Worm (Caenorhabditis elegans): ENCODE results near the gene M176.9.

The M176.9 gene

DNA sequence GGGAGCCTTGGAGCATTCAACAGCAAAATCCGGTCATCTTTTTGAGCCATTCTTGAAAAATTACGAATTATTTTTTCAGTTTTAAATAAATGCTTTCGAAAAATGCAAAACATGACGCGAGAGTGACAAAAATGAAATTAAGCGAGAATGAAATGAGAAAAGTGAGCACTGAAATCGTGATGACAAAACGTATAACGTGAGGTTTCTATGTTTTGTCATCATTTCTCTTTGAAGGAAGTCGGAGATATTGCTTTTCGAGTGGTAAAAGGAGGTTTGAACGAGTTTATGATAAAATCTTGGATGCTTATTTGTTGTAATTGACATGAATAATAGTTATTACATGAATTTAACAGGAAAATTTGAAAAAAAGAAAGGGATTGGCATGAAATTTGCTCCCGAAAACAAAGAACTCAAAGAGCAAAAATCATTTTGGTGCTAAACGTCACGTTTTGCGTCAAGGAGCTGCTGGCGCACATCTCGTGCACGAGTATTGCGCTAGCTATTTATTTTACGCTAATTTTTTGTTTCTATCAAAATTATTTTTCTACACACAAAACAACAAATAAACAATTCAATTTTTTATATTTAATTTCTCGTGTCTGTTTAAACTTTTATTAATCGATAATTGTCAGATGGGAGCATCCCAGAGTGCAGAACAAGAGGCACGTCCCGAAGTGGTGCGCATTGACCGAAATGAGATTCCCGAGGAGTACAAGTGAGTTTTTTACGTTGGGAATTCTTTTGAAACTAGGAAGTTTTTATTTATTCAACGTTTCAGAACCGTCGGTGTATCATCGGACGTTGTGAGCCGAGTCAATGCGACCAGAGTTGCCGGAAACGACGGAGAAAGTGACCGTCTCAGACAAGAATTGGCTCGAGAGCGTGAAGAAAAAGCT lies 5.2 kb upstream of the M176.9 start, which contains the start of the genes gss-1 and chch-3 (continued):
- peak; percentile 52 for TF ChIP-seq F33H1.4 (GFP tag; IDR thresholded peaks at IDR 0.05)
- TF ChIP-seq K11D2.4 (GFP tag; IDR thresholded peaks at IDR 0.05) = peak; percentile 23; the same call in 1 of the 2 replicates

DNA sequence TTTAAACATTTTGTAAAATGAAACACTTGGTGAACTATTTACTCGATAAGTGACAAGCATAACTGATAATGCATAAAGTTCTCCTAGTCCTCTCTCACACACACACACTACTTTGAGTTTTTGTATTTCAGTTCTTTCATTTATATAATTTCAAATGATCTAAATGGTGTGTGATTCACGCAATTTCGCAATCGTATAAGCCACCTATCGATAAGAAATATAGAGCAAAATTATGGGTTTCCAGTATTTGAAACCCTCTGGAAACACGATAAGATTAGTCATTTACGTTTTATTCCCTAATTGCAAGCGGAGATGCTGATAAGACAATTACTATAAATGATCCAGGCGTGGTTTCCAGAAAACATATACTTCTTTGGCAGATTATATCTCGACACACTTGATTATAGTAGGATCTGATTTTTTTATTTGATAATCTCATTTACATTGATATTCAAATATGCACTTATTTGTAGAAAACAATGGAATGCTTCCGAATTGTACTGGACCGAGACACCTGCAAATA lies 750 bp upstream of the M176.9 start, which contains the start of gene arrd-3:
Gene arrd-3 (plus strand): TSS at position 473 of the 523 bp plus-strand sequence.
- TF ChIP-seq nfya-2 (GFP tag; IDR thresholded peaks at IDR 0.05) = no peak
- TF ChIP-seq ccch-3 (GFP tag; optimal IDR thresholded peaks at IDR 0.05) = no peak
- peak; percentile 49 for TF ChIP-seq nhr-80 (tag; optimal IDR thresholded peaks at IDR 0.05)
- TF ChIP-seq egrh-3 (GFP tag; IDR thresholded peaks at IDR 0.05) = no peak

DNA sequence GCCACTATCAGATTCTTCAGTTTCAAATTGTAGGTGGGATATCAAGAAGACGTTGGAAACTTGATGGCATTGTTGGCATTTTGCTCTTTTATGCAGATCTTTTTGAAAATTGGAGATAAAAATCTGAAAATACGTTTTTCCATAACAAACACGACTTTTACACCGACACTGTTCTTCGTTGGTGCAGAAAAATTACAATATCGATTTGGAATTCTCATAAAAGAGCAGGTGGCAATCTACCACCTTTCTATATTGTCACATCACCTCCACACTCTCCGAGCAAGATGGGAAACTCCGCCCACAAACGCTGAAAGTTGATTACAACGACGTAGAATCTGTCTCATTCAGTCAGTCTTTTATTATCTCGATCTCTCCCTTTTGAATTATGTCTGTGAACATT lies 3.9 kb downstream of the M176.9 start, which contains the start of gene arrd-2:
Gene arrd-2 (plus strand): TSS at position 301 of the 400 bp plus-strand sequence.
- no peak for TF ChIP-seq snpc-3.4 (tag; optimal IDR thresholded peaks at IDR 0.05)
- no peak for TF ChIP-seq nhr-27 (tag; optimal IDR thresholded peaks at IDR 0.05)

DNA sequence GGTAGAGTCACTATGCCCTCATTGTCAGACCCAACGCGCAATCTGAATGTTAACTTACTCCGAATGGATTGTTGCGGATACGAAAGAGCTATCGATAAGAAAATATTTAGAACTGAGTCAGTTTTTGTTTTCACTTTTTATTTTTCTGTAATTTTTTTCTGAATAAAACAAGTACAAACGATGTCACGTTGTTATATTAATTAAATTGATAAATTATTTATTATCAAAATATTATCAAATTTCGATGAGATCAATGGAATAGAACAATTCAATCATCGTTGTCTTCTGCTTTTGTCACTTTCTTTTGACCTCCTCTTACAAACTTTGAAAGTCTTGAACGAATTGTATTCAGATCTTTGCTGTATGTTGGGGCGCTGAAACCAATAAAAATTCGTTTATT lies 4.4 kb downstream of the M176.9 start, which contains the start of gene mpz-6:
Gene mpz-6 (minus strand): TSS at position 101 of the 400 bp plus-strand sequence.
- TF ChIP-seq xnd-1 (tag; optimal IDR thresholded peaks at IDR 0.05) = no peak
- no peak for TF ChIP-seq athp-1 (tag; optimal IDR thresholded peaks at IDR 0.05)
- TF ChIP-seq pbrm-1 (GFP tag; IDR thresholded peaks at IDR 0.05) = no peak
- TF ChIP-seq ztf-6 (GFP tag; IDR thresholded peaks at IDR 0.05) = no peak
- no peak for TF ChIP-seq let-526 (GFP tag; IDR thresholded peaks at IDR 0.05)
- TF ChIP-seq aptf-2 (GFP tag; conservative IDR thresholded peaks at IDR 0.05) = no peak
- no peak for TF ChIP-seq Y67H2A.10 (GFP tag; conservative IDR thresholded peaks at IDR 0.05)
- TF ChIP-seq dox-1 (GFP tag; IDR thresholded peaks at IDR 0.05) = no peak
- TF ChIP-seq K11D2.4 (GFP tag; IDR thresholded peaks at IDR 0.05) = no peak
- TF ChIP-seq let-607 (tag; optimal IDR thresholded peaks at IDR 0.05) = no peak
- no peak for TF ChIP-seq madf-6 (GFP tag; IDR thresholded peaks at IDR 0.05)
- no peak for TF ChIP-seq ceh-91 (GFP tag; IDR thresholded peaks at IDR 0.05)
- TF ChIP-seq F39B2.1 (GFP tag; IDR thresholded peaks at IDR 0.05) = no peak
- TF ChIP-seq unc-62 (GFP tag; optimal IDR thresholded peaks at IDR 0.05) = no peak
- TF ChIP-seq F57A8.1 (GFP tag; optimal IDR thresholded peaks at IDR 0.05) = no peak
- no peak for TF ChIP-seq fkh-3 (tag; optimal IDR thresholded peaks at IDR 0.05)
- no peak for TF ChIP-seq hsf-1 (GFP tag; IDR thresholded peaks at IDR 0.05)

DNA sequence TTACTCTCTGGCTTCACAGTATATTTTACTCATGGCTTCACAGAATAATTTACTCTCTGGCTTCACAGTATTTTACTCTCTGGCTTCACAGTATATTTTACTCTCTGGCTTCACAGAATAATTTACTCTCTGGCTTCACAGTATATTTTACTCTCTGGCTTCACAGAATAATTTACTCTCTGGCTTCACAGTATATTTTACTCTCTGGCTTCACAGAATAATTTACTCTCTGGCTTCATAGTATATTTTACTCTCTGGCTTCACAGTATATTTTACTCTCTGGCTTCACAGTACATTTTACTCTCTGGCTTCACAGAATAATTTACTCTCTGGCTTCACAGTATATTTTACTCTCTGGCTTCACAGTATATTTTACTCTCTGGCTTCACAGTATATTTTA lies 6.4 kb downstream of the M176.9 start:
- peak; percentile 94 for TF ChIP-seq egrh-3 (GFP tag; IDR thresholded peaks at IDR 0.05)

DNA sequence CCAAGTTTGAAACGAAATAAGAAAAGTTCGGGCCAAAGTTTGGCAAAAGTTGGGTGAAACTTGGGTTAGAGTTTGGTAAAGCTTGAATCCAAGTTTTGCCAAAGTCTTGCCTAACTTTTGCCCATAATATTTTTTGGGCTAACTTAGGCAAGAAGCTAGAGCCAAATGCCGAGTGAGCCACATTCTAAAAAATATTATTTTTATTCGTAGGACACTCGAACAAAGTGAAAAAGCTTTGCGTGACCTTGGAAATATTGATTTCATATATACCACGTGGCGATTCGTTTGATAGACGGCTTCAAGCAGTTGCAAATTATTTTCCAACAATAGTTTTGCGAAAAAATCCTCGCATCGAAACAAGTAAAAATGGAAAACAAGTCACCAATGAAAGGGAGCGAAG lies 7.6 kb downstream of the M176.9 start, which contains the start of gene Y51B9A.5:
Gene Y51B9A.5 (plus strand): TSS at position 301 of the 400 bp plus-strand sequence.
- TF ChIP-seq lag-1 (GFP tag; IDR thresholded peaks at IDR 0.05) (no peak), akir-1 (GFP tag; optimal IDR thresholded peaks at IDR 0.05) (no peak), nhr-120 (GFP tag; IDR thresholded peaks at IDR 0.05) (no peak), F33H1.4 (GFP tag; IDR thresholded peaks at IDR 0.05) (no peak), rec-8 (tag; optimal IDR thresholded peaks at IDR 0.05) (no peak), T26A5.8 (tag; optimal IDR thresholded peaks at IDR 0.05) (no peak), B0336.3 (GFP tag; IDR thresholded peaks at IDR 0.05) (no peak), dpff-1 (tag; optimal IDR thresholded peaks at IDR 0.05) (no peak), C17E4.6 (GFP tag; IDR thresholded peaks at IDR 0.05) (no peak), K12H6.12 (tag; optimal IDR thresholded peaks at IDR 0.05) (no peak), lin-35 (GFP tag; optimal IDR thresholded peaks at IDR 0.05) (no peak), F23B12.7 (tag; optimal IDR thresholded peaks at IDR 0.05; ENCODE audit: insufficient read depth) (no peak), Y95B8A.8 (GFP tag; IDR thresholded peaks at IDR 0.05) (no peak), gei-17 (GFP tag; optimal IDR thresholded peaks at IDR 0.05) (no peak), F37B4.10 (GFP tag; IDR thresholded peaks at IDR 0.05) (no peak), F39B2.1 (GFP tag; IDR thresholded peaks at IDR 0.05) (no peak)

Data from whole organism, young adult.